Fruit fly (Drosophila melanogaster): ENCODE results near the gene fid.

Gene fid

dm6 chr3R:26014262-26014833 lies 44.5 kb downstream of the fid start, which contains the start of gene Kaz-m1:
Kaz-m1 (plus strand) TSS chr3R:26014721.
- TF ChIP-seq noc (tag; optimal IDR thresholded peaks at IDR 0.05) = peak; percentile 65

DNA sequence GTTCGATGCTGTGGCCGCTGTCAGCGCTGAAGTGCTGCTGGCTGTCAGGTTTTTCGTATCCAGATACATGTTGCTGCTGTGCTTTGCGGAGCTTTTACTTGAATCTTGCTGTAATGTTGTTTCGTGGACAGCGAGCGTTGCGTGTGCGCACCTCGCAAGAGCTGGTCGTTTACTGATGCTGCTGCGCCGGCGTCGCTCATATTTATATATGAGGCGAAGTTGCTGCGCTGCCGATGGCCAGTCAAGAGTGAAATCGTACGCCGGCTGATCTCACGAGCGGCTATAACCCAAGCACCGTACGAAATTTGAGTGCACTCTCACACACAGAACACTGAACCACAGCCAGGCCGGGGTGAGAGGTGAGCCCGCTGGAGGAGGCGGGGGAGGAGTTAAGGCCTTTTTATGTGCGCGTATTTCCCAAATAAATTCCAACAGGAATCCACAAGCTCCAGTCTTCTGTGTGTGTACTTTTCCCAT lies 47.5 kb downstream of the fid start:
- TF ChIP-seq noc (tag; optimal IDR thresholded peaks at IDR 0.05) = no peak

dm6 chr3R:26017771-26018731 lies 48.2 kb downstream of the fid start:
- peak; percentile 43 for TF ChIP-seq noc (tag; optimal IDR thresholded peaks at IDR 0.05)

dm6 chr3R:26019232-26019631 lies 49.4 kb downstream of the fid start:
- TF ChIP-seq noc (tag; optimal IDR thresholded peaks at IDR 0.05) = no peak

- peak; percentile 22 for TF ChIP-seq noc (tag; optimal IDR thresholded peaks at IDR 0.05)
Measured at dm6 chr3R:26020244-26021171, 50.6 kb downstream of the fid start.

DNA sequence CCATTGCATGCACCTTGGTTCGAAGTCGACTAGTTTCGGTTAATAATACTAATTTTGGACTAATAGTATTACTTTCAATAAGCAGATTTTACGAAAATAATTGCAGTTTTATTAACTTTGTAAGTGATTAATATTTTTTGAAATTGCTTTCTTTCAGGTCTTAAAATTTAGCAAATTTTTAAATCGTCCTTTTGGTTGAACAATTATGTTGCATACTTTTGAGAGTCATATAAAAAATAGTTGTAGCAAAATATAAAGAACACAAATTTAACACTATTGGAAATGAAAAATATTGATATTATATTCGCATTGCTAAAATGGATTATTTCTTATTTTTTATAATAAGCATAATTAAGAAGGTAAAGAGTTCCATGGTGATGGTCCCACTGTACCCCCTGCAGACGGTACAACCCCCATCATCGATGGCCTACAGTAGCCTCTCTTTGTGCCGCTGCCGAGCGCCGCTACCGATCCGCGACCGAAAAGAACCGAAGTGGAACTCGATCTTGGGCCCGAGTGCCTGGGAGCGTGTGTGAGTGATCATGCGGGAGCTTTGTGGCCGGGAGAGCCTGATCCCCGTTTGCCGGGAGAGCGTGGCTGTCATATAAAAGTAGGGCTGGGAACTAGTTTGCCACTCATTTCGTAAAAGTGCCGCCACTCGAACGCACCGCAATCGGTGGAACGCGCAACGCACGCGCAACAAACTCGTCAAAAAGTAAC lies 51.5 kb downstream of the fid start:
- peak; percentile 88 for TF ChIP-seq noc (tag; optimal IDR thresholded peaks at IDR 0.05)

- TF ChIP-seq noc (tag; optimal IDR thresholded peaks at IDR 0.05) = no peak
Measured at dm6 chr3R:26023252-26023651, 53.4 kb downstream of the fid start.

- TF ChIP-seq noc (tag; optimal IDR thresholded peaks at IDR 0.05) = no peak
Measured at dm6 chr3R:26024596-26025213, 54.8 kb downstream of the fid start.

DNA sequence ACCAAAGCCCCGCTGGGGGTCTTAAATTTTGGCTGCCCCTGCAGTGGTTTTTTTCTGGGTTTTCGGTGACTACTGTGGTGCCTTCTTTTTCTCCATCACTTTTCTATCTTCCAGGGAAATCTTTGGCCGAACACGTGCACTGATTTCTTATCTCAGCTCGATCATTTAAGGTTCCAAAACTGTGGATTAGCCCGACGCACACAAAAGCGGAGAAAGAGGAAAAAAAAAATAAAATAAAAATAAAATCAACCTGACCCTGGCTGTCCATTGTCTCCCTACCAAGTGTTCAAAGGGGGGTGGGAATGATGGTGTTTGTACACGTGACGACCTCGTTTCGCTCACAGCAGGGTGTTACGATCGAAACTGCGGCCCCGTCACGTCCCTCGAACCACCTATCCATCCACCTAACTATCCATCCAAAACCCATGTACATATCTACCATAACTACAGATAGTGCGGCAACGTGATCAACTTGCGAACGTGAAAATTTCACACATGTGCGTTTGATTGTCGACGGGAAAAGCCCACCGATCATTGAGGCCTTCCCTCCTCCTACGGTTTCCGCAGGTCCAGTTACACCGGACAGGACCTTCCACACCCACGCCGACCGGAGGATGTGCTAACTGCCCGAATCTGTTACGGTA lies 56.9 kb downstream of the fid start:
- no peak for TF ChIP-seq noc (tag; optimal IDR thresholded peaks at IDR 0.05)

dm6 chr3R:26027903-26028302 lies 58.0 kb downstream of the fid start:
- TF ChIP-seq noc (tag; optimal IDR thresholded peaks at IDR 0.05) = no peak

DNA sequence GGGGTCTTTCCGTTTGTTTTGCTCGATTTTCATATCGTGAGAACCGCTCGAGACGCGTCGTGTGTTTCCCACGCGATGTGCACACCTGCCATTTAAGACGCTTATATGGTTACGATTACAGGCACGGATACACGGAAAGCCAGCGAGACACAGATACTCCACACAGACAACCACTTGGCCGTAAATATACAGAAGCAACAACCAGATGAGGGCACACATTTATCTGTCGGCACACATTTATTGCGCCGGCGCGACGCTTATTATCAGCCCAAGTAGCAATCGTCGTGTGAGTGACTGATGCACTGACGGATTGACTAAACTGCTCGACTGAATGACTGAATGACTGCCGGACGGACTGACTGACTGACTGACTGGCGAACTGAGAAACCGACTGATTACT lies 60.7 kb downstream of the fid start:
- no peak for TF ChIP-seq noc (tag; optimal IDR thresholded peaks at IDR 0.05)

dm6 chr3R:26031968-26032610 lies 62.2 kb downstream of the fid start:
- TF ChIP-seq noc (tag; optimal IDR thresholded peaks at IDR 0.05) = no peak
